Fruit fly (Drosophila melanogaster) whole organism, embryonic: ENCODE measurements around the gene Prp18.

Experiments used
- Atf3 ChIP-seq: fragments of 200-800 bp; sonication (Bioruptor generic); optimal IDR thresholded peaks from 3 replicates; lab custom pipeline; 2016; ENCODE audit warnings: missing biosample characterization, missing genetic modification characterization
- Blimp-1 ChIP-seq: fragments of 200-800 bp; sonication (Bioruptor generic); optimal IDR thresholded peaks from 3 replicates; lab custom pipeline; 2018; ENCODE audit warnings: missing biosample characterization, missing genetic modification characterization, mild to moderate bottlenecking, moderate library complexity, missing genetic modification reagents
- C15 ChIP-seq: fragments of 200-800 bp; sonication (Bioruptor generic); IDR thresholded peaks from 3 replicates; pipeline ENCODE4 v1.3.6; 2022; ENCODE audit warnings: missing biosample characterization, missing genetic modification characterization
- CG11085 ChIP-seq: fragments of 200-800 bp; sonication (Bioruptor generic); IDR thresholded peaks from 2 replicates; pipeline ENCODE4 v1.3.6; 2022; ENCODE audit warnings: missing biosample characterization, missing genetic modification characterization
- CG11093 ChIP-seq: fragments of 200-800 bp; sonication (Bioruptor generic); IDR thresholded peaks from 3 replicates; pipeline ENCODE4 v1.3.6; 2022; ENCODE audit warnings: missing biosample characterization, missing genetic modification characterization
- CG12071 ChIP-seq: fragments of 200-800 bp; sonication (Bioruptor generic); optimal IDR thresholded peaks from 3 replicates; lab custom pipeline; 2018; ENCODE audit warnings: missing biosample characterization, mild to moderate bottlenecking, missing genetic modification characterization
- CG14710 ChIP-seq: fragments of 200-800 bp; sonication (Bioruptor generic); optimal IDR thresholded peaks from 3 replicates; lab custom pipeline; 2019; ENCODE audit warnings: missing biosample characterization, mild to moderate bottlenecking, missing genetic modification characterization, moderate library complexity
- CG15696 ChIP-seq: fragments of 200-800 bp; sonication (Bioruptor generic); optimal IDR thresholded peaks from 2 replicates; lab custom pipeline; 2019; ENCODE audit warnings: missing biosample characterization, mild to moderate bottlenecking, missing genetic modification characterization, moderate library complexity
- CG17912 ChIP-seq: fragments of 200-800 bp; sonication (Bioruptor generic); optimal IDR thresholded peaks from 2 replicates; lab custom pipeline; 2018; ENCODE audit warnings: missing biosample characterization, mild to moderate bottlenecking, missing genetic modification characterization
- CG18619 ChIP-seq: fragments of 200-800 bp; sonication (Bioruptor generic); optimal IDR thresholded peaks from 3 replicates; lab custom pipeline; 2017; ENCODE audit warnings: missing biosample characterization, mild to moderate bottlenecking, missing genetic modification characterization
- CG2875 ChIP-seq: fragments of 200-800 bp; sonication (Bioruptor generic); optimal IDR thresholded peaks from 2 replicates; lab custom pipeline; 2017; ENCODE audit warnings: missing biosample characterization, mild to moderate bottlenecking, missing genetic modification characterization, missing genetic modification reagents
- CG31224 ChIP-seq: fragments of 200-800 bp; sonication (Bioruptor generic); IDR thresholded peaks from 2 replicates; pipeline ENCODE4 v1.3.6; 2022; ENCODE audit warnings: missing biosample characterization, missing genetic modification characterization
- CG33213 ChIP-seq: fragments of 200-800 bp; sonication (Bioruptor generic); optimal IDR thresholded peaks from 3 replicates; lab custom pipeline; 2016; ENCODE audit warnings: missing biosample characterization, missing genetic modification characterization
- CG3995 ChIP-seq: fragments of 200-800 bp; sonication (Bioruptor generic); optimal IDR thresholded peaks from 3 replicates; lab custom pipeline; 2016; ENCODE audit warnings: missing biosample characterization, missing genetic modification characterization
- CG4424 ChIP-seq: fragments of 200-800 bp; sonication (Bioruptor generic); optimal IDR thresholded peaks from 3 replicates; lab custom pipeline; 2016; ENCODE audit warnings: missing biosample characterization, missing genetic modification characterization
- CG5245 ChIP-seq: fragments of 200-800 bp; sonication (Bioruptor generic); optimal IDR thresholded peaks from 3 replicates; lab custom pipeline; 2016; ENCODE audit warnings: missing biosample characterization, missing genetic modification characterization
- CG7271 ChIP-seq: fragments of 200-800 bp; sonication (Bioruptor generic); optimal IDR thresholded peaks from 2 replicates; lab custom pipeline; 2018; ENCODE audit warnings: missing biosample characterization, mild to moderate bottlenecking, missing genetic modification characterization, moderate library complexity
- CG7987 ChIP-seq: fragments of 200-800 bp; sonication (Bioruptor generic); optimal IDR thresholded peaks from 2 replicates; lab custom pipeline; 2018; ENCODE audit warnings: missing biosample characterization, mild to moderate bottlenecking, missing genetic modification characterization, moderate library complexity
- CG8388 ChIP-seq: fragments of 200-800 bp; sonication (Bioruptor generic); optimal IDR thresholded peaks from 2 replicates; lab custom pipeline; 2019; ENCODE audit warnings: missing biosample characterization, mild to moderate bottlenecking, missing genetic modification characterization, moderate library complexity
- CoRest ChIP-seq: fragments of 200-800 bp; sonication (Bioruptor generic); optimal IDR thresholded peaks from 3 replicates; lab custom pipeline; 2018; ENCODE audit warnings: missing biosample characterization, mild to moderate bottlenecking, missing genetic modification characterization, moderate library complexity
- D19B ChIP-seq: fragments of 200-800 bp; sonication (Bioruptor generic); optimal IDR thresholded peaks from 2 replicates; lab custom pipeline; 2017; ENCODE audit warnings: missing biosample characterization, mild to moderate bottlenecking, missing genetic modification characterization
- Deaf1 ChIP-seq: fragments of 200-800 bp; optimal IDR thresholded peaks from 3 replicates; lab custom pipeline; 2019; ENCODE audit warnings: missing biosample characterization, mild to moderate bottlenecking, missing genetic modification characterization, moderate library complexity
- H15 ChIP-seq: fragments of 200-800 bp; sonication (Bioruptor generic); IDR thresholded peaks from 3 replicates; pipeline ENCODE4 v1.3.6; 2022; ENCODE audit warnings: missing biosample characterization, missing genetic modification characterization
- MESR4 ChIP-seq: fragments of 200-800 bp; sonication (Bioruptor generic); optimal IDR thresholded peaks from 2 replicates; lab custom pipeline; 2018; ENCODE audit warnings: missing biosample characterization, mild to moderate bottlenecking, missing genetic modification characterization, moderate library complexity
- MTF-1 ChIP-seq: fragments of 200-800 bp; sonication (Bioruptor generic); optimal IDR thresholded peaks from 2 replicates; lab custom pipeline; 2018; ENCODE audit warnings: missing biosample characterization, mild to moderate bottlenecking, missing genetic modification characterization, borderline replicate concordance
- NC2α ChIP-seq: fragments of 200-800 bp; sonication (Bioruptor generic); optimal IDR thresholded peaks from 2 replicates; lab custom pipeline; 2016; ENCODE audit warnings: missing biosample characterization, missing genetic modification characterization
- YL-1 ChIP-seq: fragments of 200-800 bp; sonication (Bioruptor generic); optimal IDR thresholded peaks from 3 replicates; lab custom pipeline; 2017; ENCODE audit warnings: missing biosample characterization, mild to moderate bottlenecking, missing genetic modification characterization
- ab ChIP-seq: fragments of 200-800 bp; sonication (Bioruptor generic); optimal IDR thresholded peaks from 2 replicates; lab custom pipeline; 2016; ENCODE audit warnings: missing biosample characterization, missing genetic modification characterization
- bcd ChIP-seq: fragments of 200-800 bp; sonication (Bioruptor generic); optimal IDR thresholded peaks from 2 replicates; lab custom pipeline; 2017; ENCODE audit warnings: missing biosample characterization, mild to moderate bottlenecking, missing genetic modification characterization
- btn ChIP-seq: fragments of 200-800 bp; sonication (Bioruptor generic); optimal IDR thresholded peaks from 2 replicates; lab custom pipeline; 2016; ENCODE audit warnings: missing biosample characterization, missing genetic modification characterization
- chinmo ChIP-seq: fragments of 200-800 bp; sonication (Bioruptor generic); IDR thresholded peaks from 4 replicates; pipeline ENCODE4 v1.3.6; 2022; ENCODE audit warnings: missing biosample characterization, missing genetic modification characterization; ENCODE audit not compliant: partially characterized antibody
- chm ChIP-seq: fragments of 200-800 bp; sonication (Bioruptor generic); IDR thresholded peaks from 2 replicates; pipeline ENCODE4 v1.3.6; 2022; ENCODE audit warnings: missing biosample characterization, missing genetic modification characterization
- corto ChIP-seq: fragments of 200-800 bp; sonication (Bioruptor generic); optimal IDR thresholded peaks from 2 replicates; lab custom pipeline; 2016; ENCODE audit warnings: missing biosample characterization, mild to moderate bottlenecking, missing genetic modification characterization, moderate library complexity
- fru ChIP-seq: fragments of >200 bp; optimal IDR thresholded peaks from 2 replicates; lab custom pipeline; 2017
- grau ChIP-seq: fragments of 200-800 bp; optimal IDR thresholded peaks from 3 replicates; lab custom pipeline; 2019; ENCODE audit warnings: missing biosample characterization, mild to moderate bottlenecking, missing genetic modification characterization, moderate library complexity
- grn ChIP-seq: fragments of 200-800 bp; sonication (Bioruptor generic); optimal IDR thresholded peaks from 3 replicates; lab custom pipeline; 2017; ENCODE audit warnings: missing biosample characterization, missing genetic modification characterization
- gsb-n ChIP-seq: fragments of 200-800 bp; sonication (Bioruptor generic); optimal IDR thresholded peaks from 3 replicates; lab custom pipeline; 2018; ENCODE audit warnings: missing biosample characterization, mild to moderate bottlenecking, missing genetic modification characterization
- lab ChIP-seq: fragments of 200-800 bp; sonication (Bioruptor generic); optimal IDR thresholded peaks from 3 replicates; lab custom pipeline; 2017; ENCODE audit warnings: missing biosample characterization, missing genetic modification characterization, mild to moderate bottlenecking, moderate library complexity, missing genetic modification reagents
- lbe ChIP-seq: fragments of 200-800 bp; sonication (Bioruptor generic); optimal IDR thresholded peaks from 2 replicates; lab custom pipeline; 2016; ENCODE audit warnings: missing biosample characterization, mild to moderate bottlenecking, missing genetic modification characterization
- otp ChIP-seq: fragments of 200-800 bp; sonication (Bioruptor generic); IDR thresholded peaks from 3 replicates; pipeline ENCODE4, ENCODE4 v1.3.6; 2022; ENCODE audit warnings: missing biosample characterization, missing genetic modification characterization
- peb ChIP-seq: fragments of 200-800 bp; sonication (Bioruptor generic); IDR thresholded peaks from 2 replicates; pipeline ENCODE4 v1.3.6; 2022; ENCODE audit warnings: missing biosample characterization, missing genetic modification characterization
- pfk ChIP-seq: fragments of 200-800 bp; sonication (Bioruptor generic); optimal IDR thresholded peaks from 2 replicates; lab custom pipeline; 2018; ENCODE audit warnings: missing biosample characterization, mild to moderate bottlenecking, missing genetic modification characterization, moderate library complexity
- pum ChIP-seq: fragments of 200-800 bp; sonication (Bioruptor generic); optimal IDR thresholded peaks from 2 replicates; lab custom pipeline; 2016; ENCODE audit warnings: missing biosample characterization, missing genetic modification characterization
- sens-2 ChIP-seq: fragments of 200-800 bp; sonication (Bioruptor generic); IDR thresholded peaks from 2 replicates; pipeline ENCODE4 v1.3.6; 2022; ENCODE audit warnings: missing biosample characterization, missing genetic modification characterization
- sima ChIP-seq: fragments of 200-800 bp; sonication (Bioruptor generic); optimal IDR thresholded peaks from 2 replicates; lab custom pipeline; 2016; ENCODE audit warnings: missing biosample characterization, missing genetic modification characterization
- trem ChIP-seq: fragments of 200-800 bp; optimal IDR thresholded peaks from 3 replicates; lab custom pipeline; 2019; ENCODE audit warnings: missing biosample characterization, mild to moderate bottlenecking, missing genetic modification characterization, moderate library complexity
- vvl ChIP-seq: fragments of 200-800 bp; sonication (Bioruptor generic); IDR thresholded peaks from 2 replicates; pipeline ENCODE4 v1.3.6; 2022; ENCODE audit warnings: missing biosample characterization, missing genetic modification characterization

Gene Prp18

dm6 chr3R:19065474-19065873 is 34.4 kb upstream of the Prp18 start (continued):
- no peak for TF ChIP-seq CG11085 (GFP tag; lab: Robert Waterston, UW)
- no peak for TF ChIP-seq CG31224 (GFP tag; lab: Robert Waterston, UW)
- TF ChIP-seq CG7271 (tag; lab: Kevin White, UChicago), result no peak
- TF ChIP-seq bcd (GFP tag; lab: Kevin White, UChicago), result no peak
- no peak for TF ChIP-seq pfk (GFP tag; lab: Kevin White, UChicago)
- TF ChIP-seq CG4424 (GFP tag; lab: Kevin White, UChicago), result no peak
- no peak for TF ChIP-seq MTF-1 (GFP tag; lab: Kevin White, UChicago)
- TF ChIP-seq CG17912 (GFP tag; lab: Kevin White, UChicago), result no peak
- no peak for TF ChIP-seq fru (lab: Kevin White, UChicago)
- peak; percentile 21 for TF ChIP-seq grn
- TF ChIP-seq CG33213 (GFP tag; lab: Kevin White, UChicago), result no peak
- no peak for TF ChIP-seq D19B
- no peak for TF ChIP-seq CG2875
- TF ChIP-seq CG15696 (tag; lab: Kevin White, UChicago), result no peak
- TF ChIP-seq ab (GFP tag; lab: Kevin White, UChicago), result no peak
- no peak for TF ChIP-seq sima (GFP tag; lab: Kevin White, UChicago)
- TF ChIP-seq CoRest (tag; lab: Kevin White, UChicago), result no peak
- TF ChIP-seq YL-1 (GFP tag; lab: Kevin White, UChicago), result no peak
- TF ChIP-seq chinmo (GFP tag; lab: Robert Waterston, UW), result 0 out of 4 replicates have a peak, but pooled peaks have one; percentile 26
- no peak for TF ChIP-seq H15
- TF ChIP-seq CG11093 (GFP tag; lab: Robert Waterston, UW), result no peak
- TF ChIP-seq CG18619, result no peak
- TF ChIP-seq CG5245, result no peak
- no peak for TF ChIP-seq Atf3 (GFP tag; lab: Kevin White, UChicago)
- TF ChIP-seq sens-2 (GFP tag; lab: Robert Waterston, UW), result no peak
- TF ChIP-seq C15 (GFP tag; lab: Robert Waterston, UW), result no peak
- TF ChIP-seq, all 482 proteins: peak for 11

- peak; percentile 5 for TF ChIP-seq Blimp-1 (GFP tag; lab: Kevin White, UChicago)
- TF ChIP-seq corto (GFP tag; lab: Kevin White, UChicago), result peak; percentile 29
- peak; percentile 11 for TF ChIP-seq lbe (GFP tag; lab: Kevin White, UChicago)
- no peak for TF ChIP-seq btn
Observed at dm6 chr3R:19064037-19064664, 33.1 kb upstream of the Prp18 start.

DNA sequence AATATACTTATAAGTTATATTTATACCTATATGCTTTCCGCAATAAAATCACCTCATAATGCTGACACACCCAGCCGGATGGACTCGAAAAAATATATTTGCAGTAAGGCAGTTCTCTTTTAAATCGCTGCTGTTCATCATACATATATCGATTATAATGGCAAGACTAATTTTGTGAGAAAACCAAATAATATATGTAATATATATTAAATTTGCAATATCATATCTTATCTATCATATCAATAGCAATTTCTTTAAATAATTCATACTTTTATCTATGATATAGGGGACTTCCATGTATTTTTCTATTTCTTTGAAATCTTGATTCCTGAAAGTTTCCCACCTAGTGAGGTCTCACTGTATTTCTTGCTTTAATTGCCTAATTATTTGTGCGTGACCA is 31.5 kb upstream of the Prp18 start:
- TF ChIP-seq chm (GFP tag; lab: Robert Waterston, UW) (no peak), NC2α (no peak), MTF-1 (GFP tag; lab: Kevin White, UChicago) (no peak), pum (GFP tag; lab: Kevin White, UChicago) (no peak), grau (tag; lab: Kevin White, UChicago) (peak; percentile 39), peb (GFP tag; lab: Robert Waterston, UW) (no peak)

DNA sequence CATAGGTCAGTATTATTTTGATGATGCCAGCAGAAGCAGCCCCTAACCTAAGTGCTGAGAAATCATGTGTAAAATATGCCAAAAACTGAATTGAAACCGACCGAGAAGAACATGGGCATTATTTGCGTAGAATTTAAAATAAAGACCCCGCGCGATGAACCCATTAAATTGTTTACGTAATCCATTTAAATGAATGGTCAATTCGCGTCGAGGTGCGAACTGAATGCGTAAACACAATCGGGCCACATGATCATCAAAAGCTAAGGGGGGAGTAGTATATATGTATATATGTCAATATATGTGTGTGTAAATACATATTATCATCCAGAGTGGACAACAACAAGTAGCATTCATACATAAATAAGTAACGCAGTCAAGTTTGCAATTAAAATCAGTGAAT is 29.1 kb upstream of the Prp18 start:
- TF ChIP-seq otp (GFP tag; lab: Robert Waterston, UW), result peak; percentile 59; the same call in 1 of the 3 replicates
- TF ChIP-seq lab (GFP tag; lab: Kevin White, UChicago), result peak; percentile 17
- TF ChIP-seq vvl (GFP tag; lab: Robert Waterston, UW), result peak; percentile 11; the same call in 1 of the 2 replicates
- TF ChIP-seq Deaf1, result no peak
- peak; percentile 17 for TF ChIP-seq CG7987
- no peak for TF ChIP-seq trem
- no peak for TF ChIP-seq CG14710 (tag; lab: Kevin White, UChicago)
- no peak for TF ChIP-seq MESR4 (GFP tag; lab: Kevin White, UChicago)
- TF ChIP-seq lbe (GFP tag; lab: Kevin White, UChicago), result no peak
- TF ChIP-seq CG8388 (GFP tag; lab: Kevin White, UChicago), result no peak
- TF ChIP-seq gsb-n, result no peak
- TF ChIP-seq CG12071 (GFP tag; lab: Kevin White, UChicago), result peak; percentile 11
- no peak for TF ChIP-seq CG3995 (GFP tag; lab: Kevin White, UChicago)
